Worm (Caenorhabditis elegans) whole organism, early embryonic: ENCODE data around the gene srd-46.

ENCODE experiments used
- B0310.2 ChIP-seq: sonication (generic microtip); optimal IDR thresholded peaks from 2 replicates; lab custom pipeline; 2016; ENCODE audit warnings: mild to moderate bottlenecking, missing genetic modification characterization, missing compliant biosample characterization
- F13C5.2 ChIP-seq: sonication (generic microtip); optimal IDR thresholded peaks from 2 replicates; lab custom pipeline; 2017; ENCODE audit warnings: mild to moderate bottlenecking, missing genetic modification characterization, inconsistent platforms, missing compliant biosample characterization
- aly-1 ChIP-seq: sonication (generic microtip); optimal IDR thresholded peaks from 2 replicates; lab custom pipeline; 2016; ENCODE audit warnings: missing genetic modification characterization, missing compliant biosample characterization
- ama-1 ChIP-seq: fragments of 150-350 bp; optimal IDR thresholded peaks from 2 replicates; lab custom pipeline; 2014
- ceh-13 ChIP-seq: fragments of 200-800 bp; sonication (Bioruptor generic); optimal IDR thresholded peaks from 2 replicates; lab custom pipeline; 2018; ENCODE audit warnings: mild to moderate bottlenecking, missing genetic modification characterization, missing compliant biosample characterization
- ceh-36 ChIP-seq: sonication (generic microtip); optimal IDR thresholded peaks from 2 replicates; lab custom pipeline; 2016; ENCODE audit warnings: missing genetic modification characterization, inconsistent platforms, missing compliant biosample characterization
- ets-7 ChIP-seq: sonication (generic microtip); optimal IDR thresholded peaks from 2 replicates; lab custom pipeline; 2016; ENCODE audit warnings: missing genotype, missing genetic modification characterization, missing compliant biosample characterization
- flt-1 ChIP-seq: fragments of 200-800 bp; sonication (Bioruptor generic); IDR thresholded peaks from 2 replicates; pipeline ENCODE4 v1.3.6; 2022; ENCODE audit warnings: missing genetic modification characterization, missing compliant biosample characterization
- hmbx-1 ChIP-seq: sonication (generic microtip); optimal IDR thresholded peaks from 2 replicates; lab custom pipeline; 2016; ENCODE audit warnings: mild to moderate bottlenecking, missing genetic modification characterization, missing compliant biosample characterization
- hmg-4 ChIP-seq: fragments of 200-800 bp; sonication (Bioruptor generic); optimal IDR thresholded peaks from 2 replicates; lab custom pipeline; 2018; ENCODE audit warnings: mild to moderate bottlenecking, missing genetic modification characterization, missing compliant biosample characterization
- hnd-1 ChIP-seq: sonication (generic microtip); optimal IDR thresholded peaks from 2 replicates; lab custom pipeline; 2016; ENCODE audit warnings: missing genetic modification characterization, missing compliant biosample characterization
- pes-1 ChIP-seq: fragments of 200-800 bp; sonication (Bioruptor generic); IDR thresholded peaks from 2 replicates; pipeline ENCODE4 v1.3.6; 2022; ENCODE audit warnings: missing genetic modification reagents, missing genetic modification characterization, missing compliant biosample characterization
- scrt-1 ChIP-seq: fragments of 200-800 bp; sonication (Bioruptor generic); IDR thresholded peaks from 2 replicates; pipeline ENCODE4 v1.3.6; 2022; ENCODE audit warnings: missing genetic modification characterization, missing compliant biosample characterization
- sea-1 ChIP-seq: fragments of 200-800 bp; sonication (Bioruptor generic); conservative IDR thresholded peaks from 2 replicates; pipeline ENCODE4 v1.3.6; 2022; ENCODE audit warnings: missing genetic modification characterization, missing compliant biosample characterization
- tbx-11 ChIP-seq: fragments of 200-800 bp; sonication (Bioruptor generic); IDR thresholded peaks from 2 replicates; pipeline ENCODE4 v1.3.6; 2022; ENCODE audit warnings: missing genetic modification characterization, missing compliant biosample characterization
- tbx-37 ChIP-seq: fragments of 200-800 bp; sonication (Bioruptor generic); conservative IDR thresholded peaks from 2 replicates; pipeline ENCODE4 v1.3.6; 2022; ENCODE audit warnings: missing genetic modification reagents, missing genetic modification characterization, missing compliant biosample characterization
- tra-4 ChIP-seq: sonication (generic microtip); optimal IDR thresholded peaks from 2 replicates; lab custom pipeline; 2017; ENCODE audit warnings: missing genetic modification characterization, missing compliant biosample characterization

srd-46 gene

DNA sequence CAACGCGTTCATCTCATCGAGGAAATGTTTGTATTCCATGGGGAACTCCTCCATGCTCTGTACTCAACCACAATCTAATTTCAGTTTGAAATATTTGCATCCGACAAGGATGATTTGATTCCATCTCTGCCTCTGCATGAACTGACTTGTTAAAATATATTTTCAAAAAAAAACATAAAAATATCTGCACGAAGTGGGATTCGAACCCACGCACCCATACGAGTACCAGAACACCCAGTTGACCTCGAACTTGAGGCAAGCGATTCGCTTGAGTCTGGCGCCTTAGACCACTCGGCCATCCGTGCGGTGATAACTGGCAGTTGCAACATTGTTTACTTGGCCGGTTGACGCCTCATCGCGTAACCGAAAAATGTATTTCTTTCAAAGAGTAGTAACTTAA, 15.9 kb downstream of the srd-46 start:
- no peak for TF ChIP-seq hnd-1 (tag; lab: Kevin White, UChicago)
- no peak for TF ChIP-seq tbx-37 (GFP tag; lab: Robert Waterston, UW)
- TF ChIP-seq hmbx-1 (tag; lab: Kevin White, UChicago) = no peak
- peak; percentile 69 for TF ChIP-seq tbx-11 (GFP tag; lab: Robert Waterston, UW)
- no peak for TF ChIP-seq ama-1 (lab: Kevin White, UChicago)
- TF ChIP-seq ceh-36 (tag; lab: Kevin White, UChicago) = peak; percentile 11
- TF ChIP-seq sea-1 (GFP tag; lab: Robert Waterston, UW) = no peak
- no peak for TF ChIP-seq F13C5.2 (tag; lab: Kevin White, UChicago)
- TF ChIP-seq scrt-1 (GFP tag; lab: Robert Waterston, UW) = no peak
- TF ChIP-seq tra-4 (tag; lab: Kevin White, UChicago) = no peak
- TF ChIP-seq pes-1 (GFP tag; lab: Robert Waterston, UW) = no peak; the same call in 1 of the 2 replicates

DNA sequence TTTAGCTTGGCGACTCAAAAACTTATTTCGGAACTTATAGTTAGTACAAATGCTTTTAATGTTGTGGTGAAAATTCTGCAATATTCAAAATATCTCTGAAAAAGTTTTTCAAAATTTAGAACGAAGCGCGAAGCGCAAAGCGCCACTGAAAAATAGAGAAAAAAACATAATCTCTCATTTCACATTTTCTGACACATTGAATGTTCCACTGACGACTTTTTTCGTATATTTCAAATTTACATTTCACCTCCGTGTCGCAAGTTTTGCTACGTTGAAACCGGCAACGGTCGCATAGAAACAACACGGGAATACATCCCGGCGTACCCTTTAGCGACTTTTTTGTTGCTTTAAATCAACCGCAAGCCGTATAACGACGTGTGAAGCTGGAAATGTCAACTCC, 16.4 kb downstream of the srd-46 start, which contains the start of gene F42F12.14:
Gene F42F12.14, plus strand, starts transcription at position 301 of the 400 bp plus-strand sequence.
- TF ChIP-seq tra-4 (tag; lab: Kevin White, UChicago) (no peak), B0310.2 (tag; lab: Kevin White, UChicago) (no peak), ceh-13 (no peak), hmg-4 (GFP tag; lab: Kevin White, UChicago) (no peak), F13C5.2 (tag; lab: Kevin White, UChicago) (no peak), scrt-1 (GFP tag; lab: Robert Waterston, UW) (no peak), tbx-37 (GFP tag; lab: Robert Waterston, UW) (no peak), hnd-1 (tag; lab: Kevin White, UChicago) (no peak), pes-1 (GFP tag; lab: Robert Waterston, UW) (no peak), aly-1 (tag; lab: Kevin White, UChicago) (no peak), ets-7 (tag; lab: Kevin White, UChicago) (no peak), tbx-11 (GFP tag; lab: Robert Waterston, UW) (no peak), hmbx-1 (tag; lab: Kevin White, UChicago) (no peak), ama-1 (lab: Kevin White, UChicago) (no peak), flt-1 (GFP tag; lab: Robert Waterston, UW) (no peak), sea-1 (GFP tag; lab: Robert Waterston, UW) (no peak), ceh-36 (tag; lab: Kevin White, UChicago) (no peak)

DNA sequence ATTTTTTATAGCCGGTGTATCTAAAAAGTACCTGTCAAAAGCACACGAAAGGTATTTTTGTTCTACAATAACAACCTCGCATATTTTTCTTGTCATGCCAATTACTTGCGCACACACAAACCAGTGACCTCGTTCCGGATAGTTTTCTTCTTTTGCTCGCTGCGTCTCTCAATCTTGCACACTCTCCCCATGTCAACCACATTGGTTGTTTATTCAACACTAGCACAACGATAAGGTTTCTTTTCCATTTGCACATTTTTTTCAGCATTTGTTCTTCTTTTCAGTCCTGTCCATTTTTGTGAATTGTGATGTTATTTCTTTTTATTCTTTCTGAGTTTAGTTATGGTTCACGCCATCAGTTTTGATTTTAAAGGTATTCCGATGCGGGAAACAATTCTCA, 18.3 kb downstream of the srd-46 start, which contains the start of gene F42F12.3:
Gene F42F12.3, plus strand, starts transcription at position 372 of the 400 bp plus-strand sequence.
- TF ChIP-seq sea-1 (GFP tag; lab: Robert Waterston, UW) = no peak
- TF ChIP-seq flt-1 (GFP tag; lab: Robert Waterston, UW) = no peak
- no peak for TF ChIP-seq hmbx-1 (tag; lab: Kevin White, UChicago)
- no peak for TF ChIP-seq B0310.2 (tag; lab: Kevin White, UChicago)

DNA sequence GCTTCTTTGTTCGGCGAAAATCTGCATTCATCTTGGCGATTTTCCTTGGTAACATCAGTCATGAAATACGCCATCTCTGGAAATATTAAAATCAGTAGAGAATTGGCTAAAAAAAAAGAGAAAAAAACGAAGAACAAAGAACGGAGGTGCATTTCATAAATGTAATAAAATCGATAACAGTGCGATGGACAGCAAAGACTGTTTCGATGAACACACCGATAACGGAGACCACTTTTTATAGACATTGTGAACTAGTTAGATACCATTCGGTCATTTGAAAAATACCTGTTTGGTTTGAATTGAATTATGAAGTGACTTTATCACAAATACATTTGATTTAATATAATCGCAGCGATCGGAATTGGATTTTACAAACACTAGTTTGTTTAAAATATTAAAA, 21.0 kb downstream of the srd-46 start, which contains the start of gene F42F12.4:
Gene F42F12.4, minus strand, starts transcription at position 76 of the 400 bp plus-strand sequence.
- TF ChIP-seq ceh-13 (no peak), sea-1 (GFP tag; lab: Robert Waterston, UW) (no peak), scrt-1 (GFP tag; lab: Robert Waterston, UW) (no peak), ets-7 (tag; lab: Kevin White, UChicago) (no peak), ceh-36 (tag; lab: Kevin White, UChicago) (no peak), hmbx-1 (tag; lab: Kevin White, UChicago) (no peak), tra-4 (tag; lab: Kevin White, UChicago) (no peak), B0310.2 (tag; lab: Kevin White, UChicago) (no peak), hnd-1 (tag; lab: Kevin White, UChicago) (no peak), F13C5.2 (tag; lab: Kevin White, UChicago) (no peak), pes-1 (GFP tag; lab: Robert Waterston, UW) (no peak), hmg-4 (GFP tag; lab: Kevin White, UChicago) (no peak)

DNA sequence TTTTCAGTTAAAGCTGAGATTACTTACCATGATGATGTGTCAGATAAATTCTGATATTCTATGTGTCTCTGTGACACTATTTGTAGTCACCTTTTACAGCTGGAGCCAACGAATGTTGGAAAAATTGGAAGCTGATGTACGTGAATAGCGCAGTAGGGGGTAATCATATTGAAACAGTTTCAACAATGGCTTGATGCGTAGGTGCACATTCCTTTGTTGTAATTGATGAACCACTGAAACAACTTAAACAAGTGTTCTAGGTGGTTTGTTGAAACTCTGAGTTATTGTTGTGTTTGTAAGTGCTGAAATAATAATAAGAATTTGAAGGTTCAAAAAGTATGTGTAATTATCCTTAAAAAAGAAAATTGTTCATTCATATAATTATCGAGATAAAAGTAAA, 24.7 kb downstream of the srd-46 start, which contains the start of gene nspc-12:
Gene nspc-12, minus strand, starts transcription at position 101 of the 400 bp plus-strand sequence.
- TF ChIP-seq tbx-37 (GFP tag; lab: Robert Waterston, UW) (no peak), scrt-1 (GFP tag; lab: Robert Waterston, UW) (no peak), ets-7 (tag; lab: Kevin White, UChicago) (no peak), ceh-36 (tag; lab: Kevin White, UChicago) (no peak), B0310.2 (tag; lab: Kevin White, UChicago) (no peak), hmg-4 (GFP tag; lab: Kevin White, UChicago) (no peak), pes-1 (GFP tag; lab: Robert Waterston, UW) (no peak), hnd-1 (tag; lab: Kevin White, UChicago) (no peak), ceh-13 (no peak), aly-1 (tag; lab: Kevin White, UChicago) (no peak), sea-1 (GFP tag; lab: Robert Waterston, UW) (no peak)

DNA sequence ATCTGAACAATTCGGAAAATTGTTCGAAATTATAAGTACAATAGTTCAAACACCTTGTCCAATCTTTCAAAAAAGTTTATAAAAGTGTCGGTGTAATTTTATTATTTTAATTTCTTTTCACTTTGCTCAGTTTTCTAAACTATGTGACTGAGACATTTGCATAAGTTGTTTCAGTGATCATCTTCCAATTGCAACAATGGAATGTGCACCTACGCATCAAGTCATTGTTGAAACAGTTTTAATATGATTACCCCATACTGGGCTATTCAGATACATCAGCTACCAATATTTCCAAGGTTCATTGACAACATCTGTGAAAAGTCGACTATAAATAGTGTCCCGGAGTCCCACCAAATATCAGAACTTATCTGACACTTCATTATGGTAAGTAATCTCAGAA, 25.2 kb downstream of the srd-46 start, which contains the start of gene nspc-13:
Gene nspc-13, plus strand, starts transcription at position 301 of the 400 bp plus-strand sequence.
- TF ChIP-seq pes-1 (GFP tag; lab: Robert Waterston, UW) (no peak), sea-1 (GFP tag; lab: Robert Waterston, UW) (no peak), B0310.2 (tag; lab: Kevin White, UChicago) (no peak), aly-1 (tag; lab: Kevin White, UChicago) (no peak), scrt-1 (GFP tag; lab: Robert Waterston, UW) (no peak), tbx-37 (GFP tag; lab: Robert Waterston, UW) (no peak), hmbx-1 (tag; lab: Kevin White, UChicago) (no peak), ceh-36 (tag; lab: Kevin White, UChicago) (no peak), tbx-11 (GFP tag; lab: Robert Waterston, UW) (no peak), ceh-13 (no peak), hnd-1 (tag; lab: Kevin White, UChicago) (no peak), ets-7 (tag; lab: Kevin White, UChicago) (no peak), F13C5.2 (tag; lab: Kevin White, UChicago) (no peak), tra-4 (tag; lab: Kevin White, UChicago) (no peak), flt-1 (GFP tag; lab: Robert Waterston, UW) (no peak), hmg-4 (GFP tag; lab: Kevin White, UChicago) (no peak), ama-1 (lab: Kevin White, UChicago) (no peak)
